Fruit fly (Drosophila melanogaster): ENCODE measurements around the gene Atf3.

The Atf3 gene

dm6 chrX:1242049-1242448, 33.0 kb downstream of the Atf3 start:
- TF ChIP-seq brk (GFP tag; optimal IDR thresholded peaks at IDR 0.05) (no peak), Myc (optimal IDR thresholded peaks at IDR 0.05) (no peak), Sp1 (GFP tag; optimal IDR thresholded peaks at IDR 0.05) (no peak), foxo (GFP tag; optimal IDR thresholded peaks at IDR 0.05) (no peak), dl (GFP tag; optimal IDR thresholded peaks at IDR 0.05; ENCODE audit: insufficient read depth in 1 of 2, partially characterized antibody in 2 of 2) (no peak), Dif (GFP tag; optimal IDR thresholded peaks at IDR 0.05; ENCODE audit: partially characterized antibody) (no peak), sv (GFP tag; optimal IDR thresholded peaks at IDR 0.05) (no peak), N (GFP tag; optimal IDR thresholded peaks at IDR 0.05) (no peak), woc (GFP tag; optimal IDR thresholded peaks at IDR 0.05) (no peak), jim (GFP tag; optimal IDR thresholded peaks at IDR 0.05) (no peak), usp (GFP tag; optimal IDR thresholded peaks at IDR 0.05) (no peak), sage (GFP tag; optimal IDR thresholded peaks at IDR 0.05) (no peak), dmrt93B (GFP tag; optimal IDR thresholded peaks at IDR 0.05) (no peak), h (GFP tag; optimal IDR thresholded peaks at IDR 0.05) (no peak), CG9705 (GFP tag; optimal IDR thresholded peaks at IDR 0.05) (no peak), OdsH (GFP tag; optimal IDR thresholded peaks at IDR 0.05) (no peak), lola (GFP tag; optimal IDR thresholded peaks at IDR 0.05) (no peak)

- TF ChIP-seq psq (GFP tag; optimal IDR thresholded peaks at IDR 0.05), result peak; percentile 4
- peak; percentile 25 for TF ChIP-seq HLH106 (tag; optimal IDR thresholded peaks at IDR 0.05)
- peak; percentile 13 for TF ChIP-seq fru (GFP tag; optimal IDR thresholded peaks at IDR 0.05)
- TF ChIP-seq foxo (GFP tag; optimal IDR thresholded peaks at IDR 0.05), result peak in 1 of 2 experiments; percentile 34
- no peak for TF ChIP-seq Hnf4 (GFP tag; optimal IDR thresholded peaks at IDR 0.05)
- peak; percentile 35 for TF ChIP-seq Jra (GFP tag; optimal IDR thresholded peaks at IDR 0.05)
- TF ChIP-seq Sp1 (GFP tag; optimal IDR thresholded peaks at IDR 0.05), result peak; percentile 16
- no peak for TF ChIP-seq Myc (optimal IDR thresholded peaks at IDR 0.05)
- TF ChIP-seq h (GFP tag; optimal IDR thresholded peaks at IDR 0.05), result peak; percentile 14
Observed at dm6 chrX:1239832-1240231, 35.3 kb downstream of the Atf3 start, which contains the start of gene CG11403. CG11403 (minus strand) TSS chrX:1239884.

DNA sequence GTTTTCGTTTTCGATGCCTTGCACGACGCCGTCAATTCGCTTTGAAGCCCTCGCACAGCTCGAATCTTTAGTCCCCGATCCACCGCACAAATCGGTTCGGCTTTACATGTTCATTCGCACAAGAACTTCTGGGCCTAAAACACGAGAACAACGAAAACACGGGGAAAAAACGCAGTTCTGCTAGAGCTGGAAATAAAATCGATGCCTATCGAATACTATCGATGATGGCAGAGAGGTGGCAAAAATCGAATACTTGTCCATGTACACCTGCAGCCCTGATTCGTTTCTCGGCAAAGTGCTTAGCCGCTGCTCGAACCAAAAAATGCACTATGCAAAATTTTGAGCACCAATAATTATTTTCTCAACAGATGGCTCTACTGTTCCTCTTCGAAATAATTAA, 38.6 kb downstream of the Atf3 start, which contains the start of gene CG3638:
TSS of gene CG3638 (minus strand) at position 210 of the 400 bp plus-strand sequence.
- TF ChIP-seq CrebA (GFP tag; optimal IDR thresholded peaks at IDR 0.05; ENCODE audit: borderline replicate concordance) (no peak), h (GFP tag; optimal IDR thresholded peaks at IDR 0.05) (peak; percentile 22), Myc (optimal IDR thresholded peaks at IDR 0.05) (peak; percentile 69), CG9705 (GFP tag; optimal IDR thresholded peaks at IDR 0.05) (no peak), OdsH (GFP tag; optimal IDR thresholded peaks at IDR 0.05) (peak; percentile 10), CG32264 (GFP tag; optimal IDR thresholded peaks at IDR 0.05) (no peak), N (GFP tag; optimal IDR thresholded peaks at IDR 0.05) (no peak), lola (GFP tag; optimal IDR thresholded peaks at IDR 0.05) (no peak), psq (GFP tag; optimal IDR thresholded peaks at IDR 0.05) (peak; percentile 10), foxo (GFP tag; optimal IDR thresholded peaks at IDR 0.05) (peak in 1 of 2 experiments; percentile 24), dl (GFP tag; optimal IDR thresholded peaks at IDR 0.05; ENCODE audit: insufficient read depth in 1 of 2, partially characterized antibody in 2 of 2) (no peak), Hr83 (GFP tag; optimal IDR thresholded peaks at IDR 0.05; ENCODE audit: poor library complexity, severe bottlenecking) (peak; percentile 22), ey (GFP tag; optimal IDR thresholded peaks at IDR 0.05) (peak; percentile 10), Sp1 (GFP tag; optimal IDR thresholded peaks at IDR 0.05) (no peak), fru (GFP tag; optimal IDR thresholded peaks at IDR 0.05) (peak; percentile 9), Jra (GFP tag; optimal IDR thresholded peaks at IDR 0.05) (peak; percentile 9), Rel (GFP tag; optimal IDR thresholded peaks at IDR 0.05) (no peak), Rel (tag; optimal IDR thresholded peaks at IDR 0.05) (peak; percentile 98), Hnf4 (GFP tag; optimal IDR thresholded peaks at IDR 0.05) (peak; percentile 15)

DNA sequence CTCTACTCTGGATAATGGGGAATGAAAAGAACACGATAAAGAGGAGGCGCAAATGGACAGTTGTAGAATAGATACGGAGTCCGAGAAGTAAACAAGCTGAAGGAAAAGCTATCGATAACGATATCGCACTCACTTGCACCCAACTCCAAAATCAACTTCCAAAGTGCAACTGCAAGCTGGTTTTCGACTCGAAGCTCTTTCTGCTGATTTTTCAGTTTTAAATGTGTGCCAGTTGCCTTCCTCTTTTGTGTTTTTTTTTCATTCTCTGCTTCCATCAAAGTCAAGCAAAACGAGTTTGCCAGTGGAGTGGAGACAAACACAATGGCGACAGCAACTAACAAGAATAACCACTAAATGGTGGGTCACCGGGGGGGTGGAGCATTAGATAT, 39.5 kb downstream of the Atf3 start:
- TF ChIP-seq psq (GFP tag; optimal IDR thresholded peaks at IDR 0.05) (peak; percentile 9), woc (GFP tag; optimal IDR thresholded peaks at IDR 0.05) (peak; percentile 20), brk (GFP tag; optimal IDR thresholded peaks at IDR 0.05) (no peak), CG32264 (GFP tag; optimal IDR thresholded peaks at IDR 0.05) (no peak)

- TF ChIP-seq sage (GFP tag; optimal IDR thresholded peaks at IDR 0.05) (peak; percentile 63), sv (GFP tag; optimal IDR thresholded peaks at IDR 0.05) (peak; percentile 32), dsf (GFP tag; optimal IDR thresholded peaks at IDR 0.05; ENCODE audit: borderline replicate concordance) (peak; percentile 61), br (GFP tag; optimal IDR thresholded peaks at IDR 0.05) (peak; percentile 86), woc (GFP tag; optimal IDR thresholded peaks at IDR 0.05) (peak; percentile 92), pan (optimal IDR thresholded peaks at IDR 0.05) (no peak), lola (GFP tag; optimal IDR thresholded peaks at IDR 0.05) (no peak), jim (GFP tag; optimal IDR thresholded peaks at IDR 0.05) (no peak), Hnf4 (GFP tag; optimal IDR thresholded peaks at IDR 0.05) (peak; percentile 69), Hr78 (GFP tag; optimal IDR thresholded peaks at IDR 0.05) (no peak), tai (GFP tag; optimal IDR thresholded peaks at IDR 0.05) (no peak), Sp1 (GFP tag; optimal IDR thresholded peaks at IDR 0.05) (peak; percentile 76), Mio (GFP tag; optimal IDR thresholded peaks at IDR 0.05) (no peak), Hr83 (GFP tag; optimal IDR thresholded peaks at IDR 0.05; ENCODE audit: poor library complexity, severe bottlenecking) (no peak), CrebA (GFP tag; optimal IDR thresholded peaks at IDR 0.05; ENCODE audit: borderline replicate concordance) (no peak), CG32264 (GFP tag; optimal IDR thresholded peaks at IDR 0.05) (peak; percentile 66), Vsx2 (GFP tag; optimal IDR thresholded peaks at IDR 0.05; ENCODE audit: partially characterized antibody) (no peak), Myc (optimal IDR thresholded peaks at IDR 0.05) (no peak), OdsH (GFP tag; optimal IDR thresholded peaks at IDR 0.05) (peak; percentile 60), Rel (GFP tag; optimal IDR thresholded peaks at IDR 0.05) (peak; percentile 53), Rel (tag; optimal IDR thresholded peaks at IDR 0.05) (peak; percentile 76), CG9705 (GFP tag; optimal IDR thresholded peaks at IDR 0.05) (peak; percentile 40), foxo (GFP tag; optimal IDR thresholded peaks at IDR 0.05) (peak; percentile 13 to 75), psq (GFP tag; optimal IDR thresholded peaks at IDR 0.05) (peak; percentile 86)
Observed at dm6 chrX:1234817-1235617, 40.1 kb downstream of the Atf3 start.
